Fruit fly (Drosophila melanogaster) whole organism, embryonic: ENCODE data around the gene CG4953.

ENCODE experiments used
- Abd-B ChIP-seq: fragments of 200-800 bp; sonication (Bioruptor generic); optimal IDR thresholded peaks from 2 replicates; lab custom pipeline; 2018; ENCODE audit warnings: missing biosample characterization, mild to moderate bottlenecking, missing genetic modification characterization, moderate library complexity
- Ada2b ChIP-seq: fragments of 200-800 bp; sonication (Bioruptor generic); IDR thresholded peaks from 2 replicates; pipeline ENCODE4 v1.3.6; 2022; ENCODE audit warnings: missing biosample characterization, missing genetic modification characterization
- Aef1 ChIP-seq: fragments of 200-800 bp; sonication (Bioruptor generic); IDR thresholded peaks from 3 replicates; pipeline ENCODE4 v1.3.6; 2022; ENCODE audit warnings: missing biosample characterization, missing genetic modification characterization
- Antp ChIP-seq: fragments of 200-800 bp; sonication (Bioruptor generic); optimal IDR thresholded peaks from 3 replicates; lab custom pipeline; 2016; ENCODE audit warnings: missing biosample characterization, missing genetic modification characterization
- CG10366 ChIP-seq: fragments of 200-800 bp; sonication (Bioruptor generic); IDR thresholded peaks from 2 replicates; pipeline ENCODE4 v1.3.6; 2022; ENCODE audit warnings: missing biosample characterization, missing genetic modification characterization
- CG12236 ChIP-seq: fragments of 200-800 bp; sonication (Bioruptor generic); optimal IDR thresholded peaks from 2 replicates; lab custom pipeline; 2016; ENCODE audit warnings: missing biosample characterization, missing genetic modification characterization
- CG14441 ChIP-seq: fragments of 200-800 bp; sonication (Bioruptor generic); IDR thresholded peaks from 2 replicates; pipeline ENCODE4 v1.3.6; 2022; ENCODE audit warnings: missing biosample characterization, missing genetic modification characterization
- CG15479 ChIP-seq: fragments of 200-800 bp; sonication (Bioruptor generic); optimal IDR thresholded peaks from 3 replicates; lab custom pipeline; 2019; ENCODE audit warnings: missing biosample characterization, mild to moderate bottlenecking, missing genetic modification characterization, moderate library complexity
- CG16813 ChIP-seq: fragments of 200-800 bp; sonication (Bioruptor generic); IDR thresholded peaks from 3 replicates; pipeline ENCODE4 v1.3.6; 2022; ENCODE audit warnings: missing biosample characterization, missing genetic modification characterization; ENCODE audit not compliant: partially characterized antibody
- CG16815 ChIP-seq: fragments of 200-800 bp; sonication (Bioruptor generic); optimal IDR thresholded peaks from 3 replicates; lab custom pipeline; 2017; ENCODE audit warnings: missing biosample characterization, mild to moderate bottlenecking, missing genetic modification characterization
- CG1792 ChIP-seq: fragments of 200-800 bp; sonication (Bioruptor generic); optimal IDR thresholded peaks from 2 replicates; lab custom pipeline; 2016; ENCODE audit warnings: missing biosample characterization, missing genetic modification characterization
- CG31365 ChIP-seq: fragments of 200-800 bp; sonication (Bioruptor generic); optimal IDR thresholded peaks from 2 replicates; lab custom pipeline; 2018; ENCODE audit warnings: missing biosample characterization, mild to moderate bottlenecking, missing genetic modification characterization
- CG32772 ChIP-seq: fragments of 200-800 bp; sonication (Bioruptor generic); IDR thresholded peaks from 2 replicates; pipeline ENCODE4 v1.3.6; 2022; ENCODE audit warnings: missing biosample characterization, missing genetic modification characterization
- CG3847 ChIP-seq: fragments of 200-800 bp; sonication (Bioruptor generic); IDR thresholded peaks from 2 replicates; pipeline ENCODE4 v1.3.6; 2022; ENCODE audit warnings: missing biosample characterization, missing genetic modification characterization
- CG4854 ChIP-seq: fragments of 200-800 bp; sonication (Bioruptor generic); optimal IDR thresholded peaks from 2 replicates; lab custom pipeline; 2016; ENCODE audit warnings: missing biosample characterization, missing genetic modification characterization, inconsistent platforms
- CG6654 ChIP-seq: fragments of 200-800 bp; sonication (Bioruptor generic); optimal IDR thresholded peaks from 2 replicates; lab custom pipeline; 2017; ENCODE audit warnings: missing biosample characterization, mild to moderate bottlenecking, missing genetic modification characterization
- CG7839 ChIP-seq: fragments of 200-800 bp; sonication (Bioruptor generic); optimal IDR thresholded peaks from 3 replicates; lab custom pipeline; 2018; ENCODE audit warnings: missing biosample characterization, mild to moderate bottlenecking, missing genetic modification characterization, moderate library complexity
- CG8388 ChIP-seq: fragments of 200-800 bp; sonication (Bioruptor generic); optimal IDR thresholded peaks from 2 replicates; lab custom pipeline; 2019; ENCODE audit warnings: missing biosample characterization, mild to moderate bottlenecking, missing genetic modification characterization, moderate library complexity
- CG9609 ChIP-seq: fragments of 200-800 bp; sonication (Bioruptor generic); optimal IDR thresholded peaks from 3 replicates; lab custom pipeline; 2016; ENCODE audit warnings: missing biosample characterization, missing genetic modification characterization
- CTCF ChIP-seq: fragments of 200-800 bp; sonication (Bioruptor generic); optimal IDR thresholded peaks from 2 replicates; lab custom pipeline; 2017; ENCODE audit warnings: missing biosample characterization, mild to moderate bottlenecking, missing genetic modification characterization, moderate library complexity
- Chrac-16 ChIP-seq: fragments of 200-800 bp; sonication (Bioruptor generic); optimal IDR thresholded peaks from 3 replicates; lab custom pipeline; 2016; ENCODE audit warnings: missing biosample characterization, missing genetic modification characterization
- Dbx ChIP-seq: fragments of 200-800 bp; sonication (Bioruptor generic); IDR thresholded peaks from 3 replicates; pipeline ENCODE4 v1.3.6; 2022; ENCODE audit warnings: missing biosample characterization, missing genetic modification characterization
- Dll ChIP-seq: fragments of 200-800 bp; sonication (Bioruptor generic); IDR thresholded peaks from 4 replicates; pipeline ENCODE4 v1.3.6; 2022; ENCODE audit warnings: missing biosample characterization, missing genetic modification characterization; ENCODE audit not compliant: partially characterized antibody
- E2f1 ChIP-seq: fragments of 200-800 bp; sonication (Bioruptor generic); IDR thresholded peaks from 2 replicates; pipeline ENCODE4 v1.3.6; 2022; ENCODE audit warnings: missing biosample characterization, missing genetic modification characterization
- E2f2 ChIP-seq: fragments of 200-800 bp; sonication (Bioruptor generic); IDR thresholded peaks from 2 replicates; pipeline ENCODE4 v1.3.6; 2022; ENCODE audit warnings: missing biosample characterization, missing genetic modification characterization
- Elba2 ChIP-seq: fragments of 200-800 bp; sonication (Bioruptor generic); optimal IDR thresholded peaks from 3 replicates; lab custom pipeline; 2016; ENCODE audit warnings: missing biosample characterization, missing genetic modification characterization
- Ets65A ChIP-seq: fragments of 200-800 bp; sonication (Bioruptor generic); peaks from one replicate; lab custom pipeline; 2016; ENCODE audit warnings: missing biosample characterization, missing genetic modification characterization
- Gsc ChIP-seq: fragments of 200-800 bp; sonication (Bioruptor generic); IDR thresholded peaks from 2 replicates; pipeline ENCODE4 v1.3.6; 2022; ENCODE audit warnings: missing biosample characterization, missing genetic modification characterization
- Gug ChIP-seq: fragments of 200-800 bp; sonication (Bioruptor generic); IDR thresholded peaks from 4 replicates; pipeline ENCODE4 v1.3.6; 2022; ENCODE audit warnings: missing biosample characterization, missing genetic modification characterization
- HLH3B ChIP-seq: fragments of 200-800 bp; sonication (Bioruptor generic); IDR thresholded peaks from 2 replicates; pipeline ENCODE4 v1.3.6; 2022; ENCODE audit warnings: missing biosample characterization, missing genetic modification characterization
- HLH4C ChIP-seq: fragments of 200-800 bp; sonication (Bioruptor generic); IDR thresholded peaks from 3 replicates; pipeline ENCODE4 v1.3.6; 2022; ENCODE audit warnings: missing biosample characterization, missing genetic modification characterization; ENCODE audit not compliant: partially characterized antibody
- HLHmδ ChIP-seq: fragments of 200-800 bp; sonication (Bioruptor generic); optimal IDR thresholded peaks from 2 replicates; lab custom pipeline; 2018; ENCODE audit warnings: missing biosample characterization, mild to moderate bottlenecking, missing genetic modification characterization, moderate library complexity
- Hmr ChIP-seq: fragments of 200-800 bp; sonication (Bioruptor generic); optimal IDR thresholded peaks from 3 replicates; lab custom pipeline; 2017; ENCODE audit warnings: mild to moderate bottlenecking, missing biosample characterization, missing genetic modification reagents, missing genetic modification characterization
- Lhr ChIP-seq: fragments of 200-800 bp; sonication (Bioruptor generic); optimal IDR thresholded peaks from 3 replicates; lab custom pipeline; 2017; ENCODE audit warnings: mild to moderate bottlenecking, missing biosample characterization, missing genetic modification reagents, missing genetic modification characterization
- Pdp1 ChIP-seq, 2 experiments: fragments of 200-800 bp; sonication (Bioruptor generic); optimal IDR thresholded peaks; 3 replicates each; lab custom pipeline; 2016; ENCODE audit warnings: missing biosample characterization in 2 of 2, missing genetic modification characterization in 2 of 2, mild to moderate bottlenecking in 1 of 2, moderate library complexity in 1 of 2
- Sin3A ChIP-seq: fragments of >200 bp; optimal IDR thresholded peaks from 2 replicates; lab custom pipeline; 2018
- Sry-δ ChIP-seq: fragments of 200-800 bp; sonication (Bioruptor generic); optimal IDR thresholded peaks from 2 replicates; lab custom pipeline; 2016; ENCODE audit warnings: missing biosample characterization, missing genetic modification characterization
- Xbp1 ChIP-seq: fragments of 200-800 bp; sonication (Bioruptor generic); optimal IDR thresholded peaks from 3 replicates; lab custom pipeline; 2016; ENCODE audit warnings: missing biosample characterization, mild to moderate bottlenecking, missing genetic modification characterization
- ac ChIP-seq: fragments of 200-800 bp; sonication (Bioruptor generic); optimal IDR thresholded peaks from 3 replicates; lab custom pipeline; 2017; ENCODE audit warnings: missing biosample characterization, mild to moderate bottlenecking, missing genetic modification characterization
- bab2 ChIP-seq: fragments of 200-800 bp; sonication (Bioruptor generic); optimal IDR thresholded peaks from 2 replicates; lab custom pipeline; 2016; ENCODE audit warnings: missing biosample characterization, missing genetic modification characterization
- bcd ChIP-seq: fragments of 200-800 bp; sonication (Bioruptor generic); optimal IDR thresholded peaks from 2 replicates; lab custom pipeline; 2017; ENCODE audit warnings: missing biosample characterization, mild to moderate bottlenecking, missing genetic modification characterization
- corto ChIP-seq: fragments of 200-800 bp; sonication (Bioruptor generic); optimal IDR thresholded peaks from 2 replicates; lab custom pipeline; 2016; ENCODE audit warnings: missing biosample characterization, mild to moderate bottlenecking, missing genetic modification characterization, moderate library complexity
- cwo ChIP-seq: fragments of 200-800 bp; sonication (Bioruptor generic); optimal IDR thresholded peaks from 3 replicates; lab custom pipeline; 2017; ENCODE audit warnings: missing biosample characterization, missing genetic modification characterization, mild to moderate bottlenecking, moderate library complexity, missing genetic modification reagents
- dan ChIP-seq: fragments of 200-800 bp; sonication (Bioruptor generic); IDR thresholded peaks from 2 replicates; pipeline ENCODE4 v1.3.6; 2022; ENCODE audit warnings: missing biosample characterization, missing genetic modification characterization
- fd3F ChIP-seq: fragments of 200-800 bp; sonication (Bioruptor generic); optimal IDR thresholded peaks from 2 replicates; lab custom pipeline; 2018; ENCODE audit warnings: missing biosample characterization, mild to moderate bottlenecking, missing genetic modification characterization, moderate library complexity
- grn ChIP-seq: fragments of 200-800 bp; sonication (Bioruptor generic); optimal IDR thresholded peaks from 3 replicates; lab custom pipeline; 2017; ENCODE audit warnings: missing biosample characterization, missing genetic modification characterization
- her ChIP-seq: fragments of 200-800 bp; sonication (Bioruptor generic); optimal IDR thresholded peaks from 2 replicates; lab custom pipeline; 2016; ENCODE audit warnings: missing biosample characterization, missing genetic modification characterization
- jigr1 ChIP-seq: fragments of 200-800 bp; sonication (Bioruptor generic); IDR thresholded peaks from 3 replicates; pipeline ENCODE4 v1.3.6; 2022; ENCODE audit warnings: missing biosample characterization, missing genetic modification characterization
- nerfin-1 ChIP-seq: fragments of 200-800 bp; sonication (Bioruptor generic); optimal IDR thresholded peaks from 3 replicates; lab custom pipeline; 2019; ENCODE audit warnings: missing biosample characterization, mild to moderate bottlenecking, missing genetic modification characterization, moderate library complexity
- p53 ChIP-seq: fragments of 200-800 bp; sonication (Bioruptor generic); optimal IDR thresholded peaks from 2 replicates; lab custom pipeline; 2016; ENCODE audit warnings: missing biosample characterization, missing genetic modification characterization
- psq ChIP-seq: fragments of 200-800 bp; sonication (Bioruptor generic); optimal IDR thresholded peaks from 2 replicates; lab custom pipeline; 2017; ENCODE audit warnings: missing biosample characterization, missing genetic modification characterization
- sens ChIP-seq: fragments of 200-800 bp; sonication (Bioruptor generic); peaks from one replicate; lab custom pipeline; 2016; ENCODE audit warnings: missing biosample characterization, missing genetic modification characterization
- z ChIP-seq: fragments of 200-800 bp; sonication (Bioruptor generic); IDR thresholded peaks from 3 replicates; pipeline ENCODE4 v1.3.6; 2022; ENCODE audit warnings: missing biosample characterization, missing genetic modification characterization

CG4953 gene

DNA sequence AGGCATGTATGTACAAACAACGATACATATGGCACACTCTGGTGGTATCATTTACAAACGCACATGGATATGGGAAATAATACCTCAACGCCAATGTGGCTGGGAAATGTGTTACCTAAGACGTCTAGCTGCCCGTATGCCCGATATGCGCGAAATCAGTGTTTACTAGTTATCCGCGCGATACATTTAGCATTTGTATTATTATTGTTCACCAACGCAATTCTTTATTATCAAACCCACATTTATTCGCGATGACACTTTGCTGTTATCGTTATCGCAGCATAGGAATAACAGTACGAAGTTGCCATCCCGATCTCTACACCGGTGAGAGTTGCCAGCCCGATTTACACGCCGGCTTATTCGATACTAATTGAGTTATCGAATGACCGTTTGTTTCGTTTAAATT lies 19.7 kb upstream of the CG4953 start, which contains the start of gene chico (continued):
- TF ChIP-seq Dbx (peak; percentile 22; the same call in 1 of the 3 replicates), CG32772 (GFP tag; lab: Robert Waterston, UW) (no peak), grn (GFP tag; lab: Kevin White, UChicago) (no peak), CG14441 (no peak), her (GFP tag; lab: Kevin White, UChicago) (peak; percentile 42), CG7839 (tag; lab: Kevin White, UChicago) (no peak), CG10366 (GFP tag; lab: Robert Waterston, UW) (no peak), CTCF (GFP tag; lab: Kevin White, UChicago) (no peak), HLHmδ (GFP tag; lab: Kevin White, UChicago) (no peak), Sin3A (lab: Kevin White, UChicago) (peak; percentile 17), Ada2b (GFP tag; lab: Robert Waterston, UW) (no peak), fd3F (GFP tag; lab: Kevin White, UChicago) (no peak), CG9609 (no peak), HLH3B (GFP tag; lab: Robert Waterston, UW) (no peak), Antp (no peak), CG16815 (GFP tag; lab: Kevin White, UChicago) (no peak), sens (GFP tag; lab: Kevin White, UChicago) (no peak), Lhr (GFP tag; lab: Kevin White, UChicago) (peak; percentile 64), CG8388 (GFP tag; lab: Kevin White, UChicago) (no peak), Gsc (GFP tag; lab: Robert Waterston, UW) (no peak), E2f1 (GFP tag; lab: Robert Waterston, UW) (no peak), CG6654 (GFP tag; lab: Kevin White, UChicago) (no peak), CG4854 (GFP tag; lab: Kevin White, UChicago) (peak; percentile 4), cwo (GFP tag; lab: Kevin White, UChicago) (no peak), Dll (GFP tag; lab: Robert Waterston, UW) (peak; percentile 58; the same call in 2 of the 4 replicates), CG16813 (GFP tag; lab: Robert Waterston, UW) (peak; percentile 53), Hmr (GFP tag; lab: Kevin White, UChicago) (no peak), jigr1 (GFP tag; lab: Robert Waterston, UW) (no peak), CG15479 (GFP tag; lab: Kevin White, UChicago) (no peak), Xbp1 (no peak), Elba2 (GFP tag; lab: Kevin White, UChicago) (no peak), nerfin-1 (tag; lab: Kevin White, UChicago) (peak; percentile 93), ac (GFP tag; lab: Kevin White, UChicago) (no peak), Chrac-16 (GFP tag; lab: Kevin White, UChicago) (no peak), Abd-B (GFP tag; lab: Kevin White, UChicago) (no peak), corto (GFP tag; lab: Kevin White, UChicago) (no peak), psq (no peak), Aef1 (no peak), dan (GFP tag; lab: Robert Waterston, UW) (no peak), E2f2 (GFP tag; lab: Robert Waterston, UW) (peak; percentile 74), CG3847 (GFP tag; lab: Robert Waterston, UW) (no peak; the same call in 1 of the 2 replicates), CG31365 (tag; lab: Kevin White, UChicago) (no peak), Sry-δ (GFP tag; lab: Kevin White, UChicago) (peak; percentile 93), z (GFP tag; lab: Robert Waterston, UW) (no peak), CG1792 (no peak), Pdp1 (GFP tag; optimal IDR thresholded peaks at IDR 0.05; lab: Kevin White, UChicago) (peak in 1 of 2 experiments; percentile 72), Gug (no peak), HLH4C (GFP tag; lab: Robert Waterston, UW) (peak; percentile 80), p53 (GFP tag; lab: Kevin White, UChicago) (no peak), Ets65A (no peak), CG12236 (GFP tag; lab: Kevin White, UChicago) (no peak), bcd (no peak), bab2 (GFP tag; lab: Kevin White, UChicago) (no peak)
